Fruit fly (Drosophila melanogaster) Kc167 (cell line): ENCODE measurements around the gene NPF.

Experiments used
- Myc ChIP-seq: fragments of >200 bp; optimal IDR thresholded peaks from 2 replicates; lab custom pipeline; 2017; ENCODE audit warnings: missing external identifiers
- Sin3A ChIP-seq: fragments of >200 bp; optimal IDR thresholded peaks from 2 replicates; lab custom pipeline; 2018; ENCODE audit warnings: missing external identifiers
- h ChIP-seq: fragments of >200 bp; optimal IDR thresholded peaks from 3 replicates; lab custom pipeline; 2018; ENCODE audit warnings: missing external identifiers
- insv ChIP-seq: fragments of >200 bp; optimal IDR thresholded peaks from 3 replicates; lab custom pipeline; 2018; ENCODE audit warnings: missing external identifiers
- psq ChIP-seq: fragments of >200 bp; optimal IDR thresholded peaks from 2 replicates; lab custom pipeline; 2017; ENCODE audit warnings: missing external identifiers
- ttk ChIP-seq: sonication (Bioruptor generic); optimal IDR thresholded peaks from 2 replicates; lab custom pipeline; 2017; ENCODE audit warnings: missing external identifiers

Gene NPF

DNA sequence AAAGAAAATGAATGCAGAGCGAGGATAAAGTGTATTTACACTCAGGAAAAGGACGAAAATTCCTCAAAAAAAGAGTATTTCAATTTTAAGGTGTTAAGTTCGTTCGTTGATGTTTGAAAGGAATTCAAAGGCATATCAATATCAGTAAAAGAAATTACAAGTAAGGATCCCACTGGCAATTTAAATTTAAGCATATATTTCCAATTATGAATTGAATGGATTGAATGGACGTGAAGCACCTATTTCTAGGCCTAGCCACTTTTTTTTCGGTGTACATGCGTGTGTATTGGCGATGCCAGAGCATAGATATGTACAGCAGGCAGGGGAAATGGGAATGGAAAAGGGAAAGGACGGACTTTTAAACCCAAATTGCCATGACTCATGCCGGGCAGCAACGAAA lies 21.5 kb downstream of the NPF start:
- TF ChIP-seq ttk (no peak), Myc (no peak), psq (no peak), insv (lab: Kevin White, UChicago) (no peak), Sin3A (lab: Kevin White, UChicago) (no peak), h (lab: Kevin White, UChicago) (no peak)

- TF ChIP-seq ttk (no peak), Sin3A (lab: Kevin White, UChicago) (no peak), psq (no peak), insv (lab: Kevin White, UChicago) (no peak), Myc (no peak)
Measured at dm6 chr3R:16632698-16633097, 23.7 kb downstream of the NPF start.

- no peak for TF ChIP-seq insv (lab: Kevin White, UChicago)
- no peak for TF ChIP-seq h (lab: Kevin White, UChicago)
- TF ChIP-seq psq = no peak
- TF ChIP-seq ttk = no peak
- no peak for TF ChIP-seq Myc
- no peak for TF ChIP-seq Sin3A (lab: Kevin White, UChicago)
Measured at dm6 chr3R:16640005-16640408, 31.0 kb downstream of the NPF start, which contains the start of gene nonA-l. Gene nonA-l, plus strand, starts transcription at chr3R:16640205.

DNA sequence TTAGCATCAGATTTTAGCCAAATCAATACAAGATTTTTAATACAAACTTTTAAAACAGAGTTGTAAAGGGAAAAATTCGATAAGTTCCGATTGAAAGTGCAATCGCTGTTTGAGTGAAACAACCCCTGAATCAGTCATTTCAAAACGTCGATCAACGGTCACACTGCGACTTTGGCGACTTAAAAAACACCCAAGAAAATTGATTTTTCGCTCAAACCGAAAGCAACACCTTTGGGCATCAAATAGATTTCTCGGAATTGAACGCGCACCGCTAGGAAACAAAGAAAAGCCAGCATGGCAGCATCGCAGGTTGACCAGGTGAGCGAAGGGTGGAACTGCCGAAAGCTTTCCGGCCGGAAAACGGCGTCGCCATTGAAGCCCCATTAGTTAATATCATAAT lies 34.6 kb downstream of the NPF start, which contains the start of gene Arl6IP1:
Arl6IP1 (plus strand) TSS at position 15 of the 400 bp plus-strand sequence.
- TF ChIP-seq h (lab: Kevin White, UChicago) = no peak
- no peak for TF ChIP-seq insv (lab: Kevin White, UChicago)
- no peak for TF ChIP-seq Sin3A (lab: Kevin White, UChicago)
- no peak for TF ChIP-seq Myc
- no peak for TF ChIP-seq ttk
- TF ChIP-seq psq = no peak

dm6 chr3R:16646952-16647715 lies 38.1 kb downstream of the NPF start, which contains the start of the genes CG10324 and CCT3:
Gene CG10324, minus strand, starts transcription at chr3R:16647004.
Gene CCT3, plus strand, starts transcription at chr3R:16647605.
- TF ChIP-seq ttk (no peak), h (lab: Kevin White, UChicago) (no peak), Sin3A (lab: Kevin White, UChicago) (no peak), psq (no peak), Myc (no peak), insv (lab: Kevin White, UChicago) (no peak)

dm6 chr3R:16647716-16648016 lies 38.6 kb downstream of the NPF start:
- no peak for TF ChIP-seq Myc
- no peak for TF ChIP-seq psq
- no peak for TF ChIP-seq ttk
- TF ChIP-seq Sin3A (lab: Kevin White, UChicago) = no peak
- no peak for TF ChIP-seq insv (lab: Kevin White, UChicago)
- no peak for TF ChIP-seq h (lab: Kevin White, UChicago)

DNA sequence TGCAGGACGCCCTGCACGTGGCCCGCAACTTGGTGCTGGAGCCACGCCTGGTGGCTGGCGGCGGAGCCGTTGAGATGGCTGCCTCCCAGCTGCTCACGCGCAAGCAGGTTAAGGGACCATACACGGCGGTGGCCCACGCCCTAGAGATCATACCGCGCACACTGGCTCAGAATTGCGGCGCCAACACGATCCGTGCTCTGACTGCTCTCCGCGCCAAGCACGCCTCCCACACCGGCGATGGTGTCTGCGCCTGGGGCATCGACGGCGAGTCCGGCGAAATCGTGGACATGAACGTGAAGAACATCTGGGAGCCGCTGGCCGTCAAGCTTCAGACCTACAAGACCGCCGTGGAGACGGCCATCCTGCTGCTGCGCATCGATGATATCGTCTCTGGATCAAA lies 40.3 kb downstream of the NPF start:
- TF ChIP-seq h (lab: Kevin White, UChicago) = no peak
- no peak for TF ChIP-seq Sin3A (lab: Kevin White, UChicago)
- TF ChIP-seq Myc = no peak
- TF ChIP-seq psq = no peak
- TF ChIP-seq insv (lab: Kevin White, UChicago) = no peak
- TF ChIP-seq ttk = no peak

DNA sequence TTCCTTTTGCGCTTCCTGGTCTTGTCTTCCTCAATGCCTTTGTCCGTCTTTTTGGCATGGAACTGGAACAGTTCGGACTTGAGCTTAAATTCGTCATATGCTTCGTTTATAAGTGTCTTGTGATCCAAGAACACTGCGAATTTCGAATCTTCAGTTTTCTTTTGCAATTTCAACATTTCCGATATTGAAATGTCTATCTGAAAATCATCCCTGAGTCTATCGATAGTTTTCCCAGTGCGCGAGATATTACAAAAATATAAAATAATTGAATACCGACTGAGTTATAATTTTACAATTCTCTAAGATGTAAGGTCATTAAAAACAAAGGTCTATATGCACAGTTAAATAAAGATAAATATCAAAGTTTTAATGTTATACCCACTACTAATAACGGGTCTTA lies 41.9 kb downstream of the NPF start, which contains the start of gene Mettl4:
Mettl4 (minus strand) TSS at position 208 of the 400 bp plus-strand sequence.
- no peak for TF ChIP-seq psq
- TF ChIP-seq insv (lab: Kevin White, UChicago) = no peak
- no peak for TF ChIP-seq Myc
- TF ChIP-seq Sin3A (lab: Kevin White, UChicago) = no peak
- TF ChIP-seq ttk = no peak
- TF ChIP-seq h (lab: Kevin White, UChicago) = no peak

DNA sequence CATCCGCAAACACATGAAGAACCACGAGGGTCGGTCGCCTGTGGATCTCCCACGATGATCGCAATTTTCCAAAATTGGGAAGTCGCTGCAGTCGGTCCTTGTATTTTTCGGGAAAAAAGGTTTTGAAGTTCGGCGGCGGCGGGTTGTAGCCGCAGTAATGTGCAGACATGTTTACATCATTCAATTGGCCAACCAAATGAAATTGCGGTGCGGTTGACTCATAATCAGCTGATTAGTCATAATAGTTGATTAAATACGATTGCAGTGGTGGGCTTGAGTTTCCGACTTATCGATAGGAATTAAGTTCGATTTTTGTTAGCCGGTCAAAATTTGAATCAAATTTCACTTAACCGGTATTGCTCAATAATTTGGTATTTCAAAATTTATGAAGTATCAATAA lies 43.1 kb downstream of the NPF start, which contains the start of gene CG14907:
CG14907 (minus strand) TSS at position 229 of the 400 bp plus-strand sequence.
- TF ChIP-seq psq = no peak
- TF ChIP-seq Myc = no peak
- no peak for TF ChIP-seq insv (lab: Kevin White, UChicago)
- TF ChIP-seq ttk = no peak
- TF ChIP-seq h (lab: Kevin White, UChicago) = no peak
- no peak for TF ChIP-seq Sin3A (lab: Kevin White, UChicago)

DNA sequence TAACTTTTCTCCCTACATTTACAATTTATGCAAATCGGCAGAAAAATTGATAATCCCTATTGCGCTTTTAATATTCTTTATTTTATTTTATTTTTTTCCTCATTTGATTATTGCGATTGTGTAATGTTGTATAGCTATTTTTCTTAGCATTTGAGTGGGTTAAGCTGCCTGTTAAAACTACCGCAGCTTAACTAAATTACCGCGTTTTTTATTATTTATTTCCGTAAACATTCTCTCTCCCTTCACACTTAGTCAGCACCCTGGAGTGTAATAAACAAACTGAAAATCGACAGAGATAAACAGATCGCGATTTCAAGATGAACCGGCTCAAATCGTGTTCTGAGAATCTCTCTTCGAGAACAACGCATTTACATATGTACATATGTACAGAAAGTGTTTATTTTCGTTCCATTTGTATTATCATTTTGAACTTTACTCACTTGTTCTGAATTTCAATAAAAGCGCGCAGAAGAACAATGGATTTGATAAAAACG lies 46.0 kb downstream of the NPF start:
- TF ChIP-seq Myc (no peak), insv (lab: Kevin White, UChicago) (no peak), Sin3A (lab: Kevin White, UChicago) (no peak), ttk (no peak), h (lab: Kevin White, UChicago) (no peak), psq (no peak)

DNA sequence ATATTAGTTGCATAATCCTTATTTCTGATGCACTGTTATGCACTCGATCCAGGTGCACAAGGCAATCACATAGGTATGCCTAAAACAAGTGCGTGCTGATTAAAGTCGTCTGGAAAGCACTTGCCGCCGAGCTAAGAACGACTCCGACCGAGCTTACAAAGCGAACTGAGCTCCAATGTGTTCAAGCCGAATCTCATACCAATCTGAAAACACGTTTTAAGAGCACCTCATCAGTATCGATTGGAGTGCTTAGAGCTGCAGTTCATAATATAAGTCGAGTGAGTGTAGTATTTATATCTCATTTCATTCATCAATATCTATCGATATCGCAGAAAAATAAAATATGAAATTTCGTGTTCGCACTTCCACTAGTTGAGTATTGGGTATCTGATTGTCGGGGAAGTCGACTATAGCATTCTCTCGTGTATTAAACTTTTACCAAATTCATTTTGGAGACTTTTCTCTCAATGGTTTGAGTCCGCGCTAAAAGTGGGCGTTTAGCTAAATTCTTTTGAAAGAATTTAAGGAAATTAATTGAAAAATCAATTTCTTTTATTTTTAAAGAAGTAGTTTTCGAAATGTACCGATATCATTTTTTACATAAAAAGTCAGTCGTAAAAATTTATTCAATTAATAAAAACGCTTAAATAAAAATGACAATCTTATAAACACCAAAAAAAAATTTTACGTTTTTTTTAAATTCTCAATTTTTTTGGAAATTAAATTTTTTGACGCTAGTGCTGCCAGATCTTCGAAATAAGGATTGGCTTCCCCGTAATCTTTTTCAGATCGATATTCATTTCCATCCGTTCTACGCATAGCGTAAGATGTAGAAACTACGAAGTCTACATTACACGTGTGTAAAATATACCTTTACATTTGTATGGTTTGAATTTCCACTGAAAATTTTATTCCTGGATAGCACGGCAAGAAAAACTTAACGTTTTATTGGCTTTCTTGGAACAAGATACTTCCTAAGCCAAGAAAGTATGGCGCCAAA lies 46.8 kb downstream of the NPF start, which contains the start of gene modSP:
modSP (minus strand) TSS at position 169 of the 1,000 bp plus-strand sequence.
- TF ChIP-seq Sin3A (lab: Kevin White, UChicago) (no peak), ttk (no peak), insv (lab: Kevin White, UChicago) (no peak), h (lab: Kevin White, UChicago) (no peak), Myc (no peak), psq (no peak)
